Worm (Caenorhabditis elegans) whole organism, young adult: ENCODE data around the gene xbp-1.

Experiments used
- K11D2.4 ChIP-seq: fragments of 200-800 bp; sonication (Bioruptor generic); IDR thresholded peaks from 2 replicates; pipeline ENCODE4 v1.3.6; 2022; ENCODE audit warnings: missing genetic modification reagents, missing genetic modification characterization, missing compliant biosample characterization
- Y53F4B.3 ChIP-seq: fragments of 200-800 bp; sonication (Bioruptor generic); IDR thresholded peaks from 2 replicates; pipeline ENCODE4 v1.3.6; 2022; ENCODE audit warnings: missing genetic modification reagents, missing genetic modification characterization, missing compliant biosample characterization
- ama-1 ChIP-seq, 3 experiments: fragments of 150-350 bp in 1 of 3; sonication (generic microtip) in 2 of 3; optimal IDR thresholded peaks; 2 replicates each; lab custom pipeline; 2014 to 2018; ENCODE audit warnings: missing biosample characterization in 2 of 3, missing genetic modification characterization in 2 of 3, missing genetic modification reagents in 2 of 3
- ceh-27 ChIP-seq: fragments of 200-800 bp; sonication (Bioruptor generic); optimal IDR thresholded peaks from 2 replicates; lab custom pipeline; 2018; ENCODE audit warnings: mild to moderate bottlenecking, missing genetic modification characterization, moderate library complexity, missing compliant biosample characterization
- hlh-12 ChIP-seq: sonication (generic microtip); optimal IDR thresholded peaks from 2 replicates; lab custom pipeline; 2016; ENCODE audit warnings: missing genetic modification characterization, missing compliant biosample characterization
- lin-35 ChIP-seq, 3 experiments: fragments of 150-350 bp in 2 of 3; sonication (generic microtip) in 1 of 3; optimal IDR thresholded peaks; 2 replicates each; lab custom pipeline; 2014 to 2018; ENCODE audit warnings: missing biosample characterization in 3 of 3, missing genetic modification characterization in 3 of 3, missing genetic modification reagents in 3 of 3
- madf-10 ChIP-seq: sonication (generic microtip); optimal IDR thresholded peaks from 2 replicates; lab custom pipeline; 2016; ENCODE audit warnings: mild to moderate bottlenecking, missing genetic modification characterization, missing compliant biosample characterization
- mes-4 ChIP-seq: sonication (generic microtip); optimal IDR thresholded peaks from 2 replicates; lab custom pipeline; 2016; ENCODE audit warnings: missing genotype, missing genetic modification characterization, missing compliant biosample characterization
- sea-2 ChIP-seq: fragments of 200-800 bp; sonication (Bioruptor generic); IDR thresholded peaks from 2 replicates; pipeline ENCODE4 v1.3.6; 2022; ENCODE audit warnings: missing genetic modification characterization, missing compliant biosample characterization
- unc-62 ChIP-seq: fragments of 150-350 bp; optimal IDR thresholded peaks from 2 replicates; lab custom pipeline; 2014; ENCODE audit warnings: missing biosample characterization, missing genetic modification reagents, missing genetic modification characterization

ce11 chrIII:4178564-4178963 lies 15.0 kb upstream of the xbp-1 start, which contains the start of gene C16C10.2:
- TF ChIP-seq Y53F4B.3 (no peak), ceh-27 (no peak), ama-1 (optimal IDR thresholded peaks at IDR 0.05; lab: Kevin White, UChicago) (no peak), ama-1 (GFP tag; optimal IDR thresholded peaks at IDR 0.05; lab: Kevin White, UChicago) (no peak), lin-35 (GFP tag; optimal IDR thresholded peaks at IDR 0.05; lab: Kevin White, UChicago) (no peak), mes-4 (tag; lab: Kevin White, UChicago) (no peak), hlh-12 (tag; lab: Kevin White, UChicago) (no peak), madf-10 (tag; lab: Kevin White, UChicago) (no peak), K11D2.4 (GFP tag; lab: Robert Waterston, UW) (no peak), sea-2 (GFP tag; lab: Robert Waterston, UW) (no peak), unc-62 (GFP tag; lab: Kevin White, UChicago) (no peak)
